Fruit fly (Drosophila melanogaster) whole organism, pupa: ENCODE measurements around the gene CG6051.

Source experiments
- CG10348 ChIP-seq: fragments of 200-800 bp; sonication (Bioruptor generic); IDR thresholded peaks from 2 replicates; pipeline ENCODE4 v1.3.6; 2022; ENCODE audit warnings: missing biosample characterization, missing genetic modification characterization
- CG12605 ChIP-seq: fragments of 200-800 bp; sonication (Bioruptor generic); IDR thresholded peaks from 2 replicates; pipeline ENCODE4 v1.3.6; 2022; ENCODE audit warnings: missing biosample characterization, missing genetic modification characterization
- CG13204 ChIP-seq: fragments of 200-800 bp; sonication (Bioruptor generic); optimal IDR thresholded peaks from 2 replicates; lab custom pipeline; 2018; ENCODE audit warnings: missing biosample characterization, mild to moderate bottlenecking, missing genetic modification characterization, moderate library complexity
- CG14655 ChIP-seq: fragments of 200-800 bp; sonication (Bioruptor generic); optimal IDR thresholded peaks from 3 replicates; lab custom pipeline; 2017; ENCODE audit warnings: mild to moderate bottlenecking, missing biosample characterization, missing genetic modification reagents, missing genetic modification characterization
- CG15710 ChIP-seq: fragments of 200-800 bp; sonication (Bioruptor generic); optimal IDR thresholded peaks from 2 replicates; lab custom pipeline; 2018; ENCODE audit warnings: missing biosample characterization, mild to moderate bottlenecking, missing genetic modification characterization, moderate library complexity
- CG17806 ChIP-seq: fragments of 200-800 bp; sonication (Bioruptor generic); optimal IDR thresholded peaks from 2 replicates; lab custom pipeline; 2018; ENCODE audit warnings: missing biosample characterization, mild to moderate bottlenecking, missing genetic modification characterization, moderate library complexity
- CG32121 ChIP-seq: fragments of 200-800 bp; sonication (Bioruptor generic); IDR thresholded peaks from 2 replicates; pipeline ENCODE4 v1.3.6; 2022; ENCODE audit warnings: missing biosample characterization, missing genetic modification characterization
- CG34367 ChIP-seq: fragments of 200-800 bp; sonication (Bioruptor generic); optimal IDR thresholded peaks from 2 replicates; lab custom pipeline; 2018; ENCODE audit warnings: missing biosample characterization, mild to moderate bottlenecking, missing genetic modification characterization
- CG4496 ChIP-seq: fragments of 200-800 bp; sonication (Bioruptor generic); IDR thresholded peaks from 3 replicates; pipeline ENCODE4 v1.3.6; 2022; ENCODE audit warnings: missing biosample characterization, missing genetic modification characterization
- CG8159 ChIP-seq: fragments of 200-800 bp; sonication (Bioruptor generic); optimal IDR thresholded peaks from 3 replicates; lab custom pipeline; 2018; ENCODE audit warnings: missing biosample characterization, mild to moderate bottlenecking, missing genetic modification characterization, moderate library complexity
- CG8301 ChIP-seq: fragments of 200-800 bp; sonication (Bioruptor generic); optimal IDR thresholded peaks from 2 replicates; lab custom pipeline; 2018; ENCODE audit warnings: missing biosample characterization, mild to moderate bottlenecking, missing genetic modification characterization
- CG9948 ChIP-seq: fragments of 200-800 bp; sonication (Bioruptor generic); optimal IDR thresholded peaks from 2 replicates; lab custom pipeline; 2018; ENCODE audit warnings: missing biosample characterization, mild to moderate bottlenecking, missing genetic modification characterization, moderate library complexity
- D1 ChIP-seq: fragments of 200-800 bp; sonication (Bioruptor generic); optimal IDR thresholded peaks from 2 replicates; lab custom pipeline; 2018; ENCODE audit warnings: missing biosample characterization, mild to moderate bottlenecking, missing genetic modification characterization, moderate library complexity
- EcR ChIP-seq: fragments of 200-800 bp; sonication (Bioruptor generic); optimal IDR thresholded peaks from 3 replicates; lab custom pipeline; 2019; ENCODE audit warnings: missing biosample characterization, missing genetic modification characterization, mild to moderate bottlenecking, moderate library complexity, missing genetic modification reagents
- Ets98B ChIP-seq: fragments of 200-800 bp; sonication (Bioruptor generic); IDR thresholded peaks from 2 replicates; pipeline ENCODE4 v1.3.6; 2022; ENCODE audit warnings: missing biosample characterization, missing genetic modification characterization
- Pif1A ChIP-seq: fragments of 200-800 bp; sonication (Bioruptor generic); optimal IDR thresholded peaks from 3 replicates; lab custom pipeline; 2016; ENCODE audit warnings: missing biosample characterization, missing genetic modification characterization
- Pif1B ChIP-seq: fragments of 200-800 bp; sonication (Bioruptor generic); optimal IDR thresholded peaks from 3 replicates; lab custom pipeline; 2016; ENCODE audit warnings: missing biosample characterization, missing genetic modification characterization
- Snoo ChIP-seq: fragments of 200-800 bp; sonication (Bioruptor generic); optimal IDR thresholded peaks from 3 replicates; lab custom pipeline; 2017; ENCODE audit warnings: missing biosample characterization, mild to moderate bottlenecking, missing genetic modification characterization, inconsistent platforms
- fd96Ca ChIP-seq: fragments of 200-800 bp; sonication (Bioruptor generic); IDR thresholded peaks from 3 replicates; pipeline ENCODE4 v1.3.6; 2022; ENCODE audit warnings: missing biosample characterization, missing genetic modification characterization
- gl ChIP-seq: fragments of 200-800 bp; sonication (Bioruptor generic); optimal IDR thresholded peaks from 2 replicates; lab custom pipeline; 2018; ENCODE audit warnings: missing biosample characterization, mild to moderate bottlenecking, missing genetic modification characterization
- rn ChIP-seq: fragments of 200-800 bp; sonication (Bioruptor generic); IDR thresholded peaks from 2 replicates; pipeline ENCODE4 v1.3.6; 2022; ENCODE audit warnings: missing biosample characterization, missing genetic modification characterization

The CG6051 gene

DNA sequence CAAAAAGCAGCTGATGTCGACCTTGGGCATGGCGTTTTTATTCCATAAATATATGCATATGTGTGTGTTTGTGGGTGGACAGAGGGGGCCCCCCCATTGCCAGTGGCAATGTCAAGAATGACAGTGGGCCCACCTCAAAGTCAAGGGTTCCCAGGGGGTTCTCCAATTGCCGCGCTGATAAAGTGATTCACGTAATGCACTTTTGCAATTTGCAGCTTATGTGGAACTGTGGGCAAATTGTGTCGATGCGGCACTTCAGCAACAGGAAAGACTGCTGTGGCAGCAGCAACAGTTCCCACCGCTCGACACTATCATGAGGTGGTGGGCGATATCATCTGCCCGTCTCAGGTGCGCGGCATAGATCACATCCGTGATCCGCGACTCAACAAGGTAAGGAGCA lies 3.1 kb upstream of the CG6051 start:
- TF ChIP-seq gl (tag; lab: Kevin White, UChicago) = no peak
- TF ChIP-seq CG8159 (tag; lab: Kevin White, UChicago) = no peak
- no peak for TF ChIP-seq Snoo
- TF ChIP-seq CG15710 (tag; lab: Kevin White, UChicago) = no peak
- no peak for TF ChIP-seq D1
- no peak for TF ChIP-seq CG13204 (GFP tag; lab: Kevin White, UChicago)
- no peak for TF ChIP-seq CG34367 (tag; lab: Kevin White, UChicago)
- no peak for TF ChIP-seq CG12605
- no peak for TF ChIP-seq CG32121
- no peak for TF ChIP-seq rn (GFP tag; lab: Robert Waterston, UW)
- TF ChIP-seq Ets98B (GFP tag; lab: Robert Waterston, UW) = no peak
- no peak for TF ChIP-seq fd96Ca (GFP tag; lab: Robert Waterston, UW)
- TF ChIP-seq EcR = no peak
- TF ChIP-seq CG17806 = no peak
- TF ChIP-seq CG9948 (tag; lab: Kevin White, UChicago) = no peak
- no peak for TF ChIP-seq Pif1A (GFP tag; lab: Kevin White, UChicago)
- TF ChIP-seq CG8301 = no peak

DNA sequence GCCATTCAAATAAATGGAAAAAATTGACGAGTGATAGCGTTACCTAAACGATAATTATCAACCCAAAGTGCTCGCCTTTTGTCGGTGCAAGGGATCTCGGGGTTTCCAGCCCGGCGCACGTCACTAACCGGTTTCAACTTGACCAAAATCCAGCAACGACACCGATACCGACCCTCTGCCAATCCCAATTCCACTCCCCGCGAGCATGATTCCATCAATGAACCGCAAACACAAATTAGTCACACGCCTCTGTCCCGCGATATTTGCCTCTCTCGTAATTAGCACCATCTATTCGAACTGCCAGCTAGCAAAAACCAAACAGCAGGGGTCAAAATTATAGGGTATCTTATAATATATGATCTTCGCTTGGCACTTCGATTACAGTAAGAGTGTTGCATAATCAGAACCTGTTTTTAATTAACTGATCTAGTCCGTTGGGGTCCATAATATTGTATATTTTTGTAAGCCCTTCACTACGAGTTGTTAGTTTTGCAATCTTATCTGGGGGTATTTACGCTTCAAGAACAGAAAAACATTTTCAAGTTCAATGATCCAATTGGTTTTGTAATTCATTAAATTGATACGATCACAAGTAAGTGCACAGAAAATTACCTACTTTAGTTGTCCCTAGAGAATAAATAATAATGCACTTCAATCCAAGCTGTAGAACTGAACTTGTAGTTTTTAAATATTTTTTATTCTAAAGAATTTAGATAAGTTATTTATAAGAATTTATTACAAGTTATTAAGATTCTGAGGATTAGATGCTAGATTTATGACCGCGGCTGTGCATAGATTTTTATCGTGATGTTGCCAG lies 2.4 kb upstream of the CG6051 start:
- TF ChIP-seq CG17806 (peak; percentile 31), CG32121 (no peak), CG4496 (GFP tag; lab: Robert Waterston, UW) (no peak), CG8301 (peak; percentile 13), CG14655 (GFP tag; lab: Kevin White, UChicago) (peak; percentile 63), rn (GFP tag; lab: Robert Waterston, UW) (no peak), CG15710 (tag; lab: Kevin White, UChicago) (peak; percentile 41), D1 (no peak), CG9948 (tag; lab: Kevin White, UChicago) (peak; percentile 37), Ets98B (GFP tag; lab: Robert Waterston, UW) (no peak), Snoo (peak; percentile 2), Pif1B (GFP tag; lab: Kevin White, UChicago) (no peak), EcR (no peak), CG8159 (tag; lab: Kevin White, UChicago) (peak; percentile 57), CG10348 (GFP tag; lab: Robert Waterston, UW) (no peak), gl (tag; lab: Kevin White, UChicago) (no peak), Pif1A (GFP tag; lab: Kevin White, UChicago) (no peak), CG13204 (GFP tag; lab: Kevin White, UChicago) (peak; percentile 17), CG12605 (no peak), CG34367 (tag; lab: Kevin White, UChicago) (peak; percentile 4), fd96Ca (GFP tag; lab: Robert Waterston, UW) (no peak)

DNA sequence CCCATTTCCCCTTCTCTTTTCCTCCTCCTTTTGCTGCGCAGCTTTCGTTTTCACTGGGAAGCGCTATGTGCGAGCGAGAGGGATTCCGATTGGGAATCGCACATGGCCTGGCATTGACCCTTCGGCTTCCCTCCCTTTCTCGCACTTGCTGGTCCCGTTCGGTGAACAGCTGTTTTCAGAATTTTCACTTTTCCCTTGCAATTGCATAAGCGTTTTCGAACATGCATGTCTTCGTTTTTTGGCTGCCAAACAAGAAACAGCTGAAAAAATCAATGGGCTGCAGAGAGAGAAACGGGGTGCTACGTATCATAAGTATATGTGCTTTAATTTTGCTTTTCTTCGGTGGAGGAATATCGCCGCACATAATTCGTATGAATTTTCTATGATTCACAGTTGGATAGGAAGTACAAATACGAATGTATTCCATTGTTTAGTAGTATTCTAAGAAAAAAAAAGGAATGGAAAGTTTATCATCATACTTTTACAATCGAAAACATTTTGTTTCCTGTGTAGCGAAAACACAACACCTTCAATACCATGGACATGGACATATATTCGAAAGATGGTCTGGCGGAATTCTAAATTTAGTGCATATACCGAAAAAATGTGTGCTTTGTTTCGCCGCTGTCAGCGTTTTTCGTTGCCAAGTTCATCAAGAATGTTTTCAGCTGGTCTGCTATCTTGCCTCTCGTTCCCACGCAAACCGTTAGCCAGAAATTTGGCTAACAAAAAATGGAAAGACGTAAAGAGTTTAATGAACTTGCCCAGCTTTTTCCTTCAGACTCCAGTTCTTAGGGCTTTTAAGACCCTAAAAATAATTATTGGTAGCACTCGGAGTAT lies 1.5 kb upstream of the CG6051 start:
- TF ChIP-seq CG34367 (tag; lab: Kevin White, UChicago) = no peak
- TF ChIP-seq CG8159 (tag; lab: Kevin White, UChicago) = peak; percentile 37
- TF ChIP-seq Ets98B (GFP tag; lab: Robert Waterston, UW) = peak; percentile 37; the same call in 1 of the 2 replicates
- peak; percentile 65 for TF ChIP-seq EcR
- TF ChIP-seq CG10348 (GFP tag; lab: Robert Waterston, UW) = no peak
- peak; percentile 34 for TF ChIP-seq CG17806
- TF ChIP-seq Pif1B (GFP tag; lab: Kevin White, UChicago) = peak; percentile 34
- TF ChIP-seq Snoo = peak; percentile 50
- peak; percentile 49 for TF ChIP-seq CG14655 (GFP tag; lab: Kevin White, UChicago)
- peak; percentile 56; the same call in 1 of the 2 replicates for TF ChIP-seq CG32121
- TF ChIP-seq gl (tag; lab: Kevin White, UChicago) = no peak
- no peak for TF ChIP-seq D1
- no peak for TF ChIP-seq CG12605
- TF ChIP-seq Pif1A (GFP tag; lab: Kevin White, UChicago) = peak; percentile 50
- peak; percentile 55 for TF ChIP-seq CG8301
- no peak for TF ChIP-seq CG4496 (GFP tag; lab: Robert Waterston, UW)
- TF ChIP-seq CG9948 (tag; lab: Kevin White, UChicago) = peak; percentile 10
- TF ChIP-seq, all 21 proteins: peak for 11

DNA sequence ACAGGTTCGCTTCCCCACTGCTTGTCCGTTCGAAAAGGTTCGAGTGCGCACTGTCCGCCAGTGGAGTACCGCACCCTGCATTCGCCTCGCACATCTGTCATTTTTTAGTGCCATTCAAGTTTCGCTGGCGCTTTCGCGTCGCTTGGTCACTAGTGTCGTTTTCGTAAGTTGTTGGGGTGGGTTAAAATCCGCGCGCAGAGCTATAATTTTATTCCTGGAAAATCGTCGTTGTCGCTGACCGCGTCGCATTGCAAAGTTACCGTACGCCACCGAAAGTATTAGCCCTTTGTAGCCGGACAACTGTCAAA lies 601 bp upstream of the CG6051 start, which contains the start of gene Men-b:
Gene Men-b (plus strand): TSS at position 147 of the 308 bp plus-strand sequence.
- no peak for TF ChIP-seq D1
- no peak for TF ChIP-seq EcR
- TF ChIP-seq CG10348 (GFP tag; lab: Robert Waterston, UW) = no peak
- no peak for TF ChIP-seq Pif1A (GFP tag; lab: Kevin White, UChicago)
- TF ChIP-seq CG4496 (GFP tag; lab: Robert Waterston, UW) = peak; percentile 45; the same call in 2 of the 3 replicates
- TF ChIP-seq Snoo = no peak

DNA sequence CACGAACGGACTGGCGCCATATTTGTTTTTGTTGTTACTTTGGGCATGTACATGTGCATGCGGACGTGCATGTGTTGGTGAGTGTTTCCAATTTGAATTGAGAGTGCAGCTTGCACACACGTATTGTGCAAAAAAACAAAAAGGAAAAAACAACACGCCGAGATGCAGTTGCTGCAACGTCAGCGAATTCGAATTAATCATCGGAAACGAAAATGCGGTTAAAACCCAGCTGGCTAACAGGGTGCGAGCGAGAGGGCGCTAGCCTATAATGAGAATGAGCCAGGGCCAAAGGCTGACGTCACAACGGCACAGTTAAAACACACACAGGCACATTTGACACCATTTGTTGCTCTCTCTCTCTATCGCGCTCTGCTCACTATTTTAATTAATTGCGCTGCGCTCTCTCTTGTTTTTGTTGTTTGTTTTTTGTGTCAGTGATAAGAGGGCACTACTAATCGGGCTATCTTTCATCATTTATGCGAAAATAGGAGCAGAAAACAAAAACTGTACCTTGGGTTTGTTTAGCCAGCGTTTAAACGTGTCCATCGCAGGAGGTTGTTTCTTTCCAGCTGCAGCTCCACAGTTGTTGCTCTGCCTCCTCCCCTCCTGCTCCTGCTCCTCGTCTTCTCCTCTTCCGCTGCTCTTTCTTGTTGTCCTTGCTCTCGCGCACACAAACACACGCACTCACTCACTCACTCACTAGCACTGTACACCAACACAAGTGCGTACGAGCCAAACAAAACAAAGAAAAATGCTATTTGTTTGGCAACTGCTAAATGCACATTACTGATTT lies 789 bp downstream of the CG6051 start:
- no peak for TF ChIP-seq CG12605
- no peak for TF ChIP-seq Ets98B (GFP tag; lab: Robert Waterston, UW)
- TF ChIP-seq fd96Ca (GFP tag; lab: Robert Waterston, UW) = no peak
- TF ChIP-seq CG14655 (GFP tag; lab: Kevin White, UChicago) = peak; percentile 11
- peak; percentile 26 for TF ChIP-seq CG13204 (GFP tag; lab: Kevin White, UChicago)
- TF ChIP-seq Pif1B (GFP tag; lab: Kevin White, UChicago) = no peak
- no peak for TF ChIP-seq CG32121
- no peak for TF ChIP-seq CG4496 (GFP tag; lab: Robert Waterston, UW)
- TF ChIP-seq D1 = no peak
- no peak for TF ChIP-seq gl (tag; lab: Kevin White, UChicago)
- no peak for TF ChIP-seq rn (GFP tag; lab: Robert Waterston, UW)
- TF ChIP-seq Pif1A (GFP tag; lab: Kevin White, UChicago) = no peak
- no peak for TF ChIP-seq Snoo
- TF ChIP-seq CG10348 (GFP tag; lab: Robert Waterston, UW) = no peak
- TF ChIP-seq CG8159 (tag; lab: Kevin White, UChicago) = no peak
- TF ChIP-seq EcR = peak; percentile 4
- no peak for TF ChIP-seq CG15710 (tag; lab: Kevin White, UChicago)
- no peak for TF ChIP-seq CG8301
- no peak for TF ChIP-seq CG9948 (tag; lab: Kevin White, UChicago)
- TF ChIP-seq CG17806 = no peak
